Worm (Caenorhabditis elegans): ENCODE data around the gene Y51A2D.13.

ce11 chrV:18585102-18585501 lies 5.5 kb upstream of the Y51A2D.13 start:
- TF ChIP-seq ama-1 (optimal IDR thresholded peaks at IDR 0.05) (no peak), nhr-28 (tag; optimal IDR thresholded peaks at IDR 0.05) (no peak), nhr-12 (tag; optimal IDR thresholded peaks at IDR 0.05) (no peak), pha-4 (tag; optimal IDR thresholded peaks at IDR 0.05) (no peak), fkh-10 (GFP tag; optimal IDR thresholded peaks at IDR 0.05) (no peak), ztf-11 (tag; optimal IDR thresholded peaks at IDR 0.05) (no peak)
